Worm (Caenorhabditis elegans) whole organism, L4 larva: Measurements from ENCODE around the gene Y37H2A.11.

Experiments
- D1046.2 ChIP-seq: fragments of 200-800 bp; sonication (Bioruptor generic); IDR thresholded peaks from 2 replicates; pipeline ENCODE4 v1.3.6; 2022; ENCODE audit warnings: missing genetic modification characterization, missing compliant biosample characterization
- Y75B8A.6 ChIP-seq: fragments of 200-800 bp; sonication (Bioruptor generic); IDR thresholded peaks from 2 replicates; pipeline ENCODE4 v1.3.6; 2022; ENCODE audit warnings: missing genetic modification reagents, missing genetic modification characterization, missing compliant biosample characterization
- ZK546.5 ChIP-seq, 2 experiments: sonication (generic microtip); optimal IDR thresholded peaks; 2 replicates each; lab custom pipeline; 2017; ENCODE audit warnings: missing biosample characterization in 2 of 2, missing genetic modification characterization in 2 of 2
- aly-2 ChIP-seq: sonication (generic microtip); optimal IDR thresholded peaks from 2 replicates; lab custom pipeline; 2018; ENCODE audit warnings: missing biosample characterization, missing genetic modification characterization
- arid-1 ChIP-seq: fragments of 200-800 bp; sonication (Bioruptor generic); conservative IDR thresholded peaks from 2 replicates; pipeline ENCODE4 v1.3.6; 2022; ENCODE audit warnings: missing genetic modification reagents, missing genetic modification characterization, missing compliant biosample characterization
- daf-12 ChIP-seq: fragments of 150-350 bp; optimal IDR thresholded peaks from 2 replicates; lab custom pipeline; 2014; ENCODE audit warnings: missing biosample characterization, missing genetic modification reagents, missing genetic modification characterization
- daf-16 ChIP-seq, 3 experiments: sonication (generic microtip); optimal IDR thresholded peaks; 2 replicates each; lab custom pipeline; 2016 to 2017; ENCODE audit warnings: missing genetic modification characterization in 3 of 3, missing genetic modification reagents in 3 of 3, mild to moderate bottlenecking in 2 of 3, missing compliant biosample characterization in 2 of 3, missing biosample characterization in 1 of 3, moderate library complexity in 1 of 3
- dmd-8 ChIP-seq: fragments of 200-800 bp; sonication (Bioruptor generic); IDR thresholded peaks from 2 replicates; pipeline ENCODE4 v1.3.6; 2022; ENCODE audit warnings: missing genetic modification characterization, missing compliant biosample characterization
- dpl-1 ChIP-seq: fragments of 150-350 bp; optimal IDR thresholded peaks from 2 replicates; lab custom pipeline; 2014; ENCODE audit warnings: missing biosample characterization, missing genetic modification reagents, missing genetic modification characterization
- fkh-10 ChIP-seq: fragments of 150-350 bp; optimal IDR thresholded peaks from 2 replicates; lab custom pipeline; 2014; ENCODE audit warnings: missing biosample characterization, missing genetic modification reagents, missing genetic modification characterization
- gei-8 ChIP-seq: fragments of 200-800 bp; sonication (Bioruptor generic); optimal IDR thresholded peaks from 2 replicates; lab custom pipeline; 2018; ENCODE audit warnings: mild to moderate bottlenecking, missing genetic modification characterization, missing compliant biosample characterization
- lin-1 ChIP-seq: fragments of 200-800 bp; sonication (Bioruptor generic); IDR thresholded peaks from 2 replicates; pipeline ENCODE4 v1.3.6; 2022; ENCODE audit warnings: missing genetic modification reagents, missing genetic modification characterization, missing compliant biosample characterization
- lin-13 ChIP-seq: fragments of 150-350 bp; optimal IDR thresholded peaks from 2 replicates; lab custom pipeline; 2014; ENCODE audit warnings: missing biosample characterization, missing genetic modification reagents, missing genetic modification characterization
- mxl-2 ChIP-seq: fragments of 200-800 bp; sonication (Bioruptor generic); conservative IDR thresholded peaks from 2 replicates; pipeline ENCODE4 v1.3.6; 2022; ENCODE audit warnings: missing genetic modification reagents, missing genetic modification characterization, missing compliant biosample characterization
- nhr-10 ChIP-seq: fragments of 150-350 bp; optimal IDR thresholded peaks from 2 replicates; lab custom pipeline; 2014; ENCODE audit warnings: missing biosample characterization, missing genetic modification characterization
- nhr-102 ChIP-seq: sonication (generic microtip); optimal IDR thresholded peaks from 2 replicates; lab custom pipeline; 2016; ENCODE audit warnings: mild to moderate bottlenecking, missing genetic modification characterization, moderate library complexity, missing compliant biosample characterization
- nhr-11 ChIP-seq: fragments of 150-350 bp; optimal IDR thresholded peaks from 2 replicates; lab custom pipeline; 2014; ENCODE audit warnings: missing biosample characterization, missing genetic modification characterization
- nhr-76 ChIP-seq: fragments of 150-350 bp; optimal IDR thresholded peaks from 2 replicates; lab custom pipeline; 2014; ENCODE audit warnings: missing biosample characterization, missing genetic modification characterization
- pha-4 ChIP-seq, 2 experiments: fragments of 150-350 bp in 1 of 2; fragments of 200-800 bp in 1 of 2; sonication (Bioruptor generic) in 1 of 2; IDR thresholded peaks in 1 of 2; optimal IDR thresholded peaks in 1 of 2; 2 replicates each; pipeline versions ENCODE4 v1.3.6 to Lab custom; 2014 to 2022; ENCODE audit warnings: missing genetic modification characterization in 2 of 2, missing genetic modification reagents in 2 of 2, missing biosample characterization in 1 of 2, missing compliant biosample characterization in 1 of 2
- php-3 ChIP-seq: fragments of 200-800 bp; sonication (Bioruptor generic); IDR thresholded peaks from 2 replicates; pipeline ENCODE4 v1.3.6; 2022; ENCODE audit warnings: missing genetic modification reagents, missing genetic modification characterization, missing compliant biosample characterization
- pqm-1 ChIP-seq: sonication (generic microtip); optimal IDR thresholded peaks from 2 replicates; lab custom pipeline; 2017; ENCODE audit warnings: missing biosample characterization, missing genetic modification characterization
- rbr-2 ChIP-seq: sonication (generic microtip); optimal IDR thresholded peaks from 2 replicates; lab custom pipeline; 2016; ENCODE audit warnings: missing genotype, missing genetic modification characterization, missing compliant biosample characterization
- skn-1 ChIP-seq: fragments of 150-350 bp; optimal IDR thresholded peaks from 2 replicates; lab custom pipeline; 2014; ENCODE audit warnings: missing biosample characterization, missing genetic modification characterization
- snpc-1.2 ChIP-seq: fragments of 200-800 bp; sonication (Bioruptor generic); IDR thresholded peaks from 2 replicates; pipeline ENCODE4 v1.3.6; 2022; ENCODE audit warnings: missing genetic modification reagents, missing genetic modification characterization, missing compliant biosample characterization
- spr-1 ChIP-seq: sonication (generic microtip); optimal IDR thresholded peaks from 2 replicates; lab custom pipeline; 2016; ENCODE audit warnings: mild to moderate bottlenecking, missing genetic modification characterization, missing compliant biosample characterization
- tra-1 ChIP-seq: fragments of 200-800 bp; sonication (Bioruptor generic); IDR thresholded peaks from 2 replicates; pipeline ENCODE4 v1.3.6; 2022; ENCODE audit warnings: missing genetic modification reagents, missing genetic modification characterization, missing compliant biosample characterization
- unc-39 ChIP-seq: sonication (generic microtip); optimal IDR thresholded peaks from 2 replicates; lab custom pipeline; 2017; ENCODE audit warnings: missing biosample characterization, missing genetic modification characterization
- unc-62 ChIP-seq, 3 experiments: fragments of 150-350 bp in 1 of 3; sonication (generic microtip); optimal IDR thresholded peaks in 2 of 3; peaks in 1 of 3; 1 replicate in 1 of 3; 2 replicates in 2 of 3; lab custom pipeline; 2014 to 2017; ENCODE audit warnings: missing biosample characterization in 3 of 3, missing genetic modification characterization in 3 of 3, missing genetic modification reagents in 3 of 3, missing genotype in 1 of 3
- zfp-3 ChIP-seq: fragments of 200-800 bp; sonication (Bioruptor generic); conservative IDR thresholded peaks from 2 replicates; pipeline ENCODE4 v1.3.6; 2022; ENCODE audit warnings: missing genetic modification reagents, missing genetic modification characterization, missing compliant biosample characterization
- zip-11 ChIP-seq: fragments of 200-800 bp; sonication (Bioruptor generic); IDR thresholded peaks from 2 replicates; pipeline ENCODE4 v1.3.6; 2022; ENCODE audit warnings: missing genetic modification characterization, missing compliant biosample characterization
- ztf-7 ChIP-seq: fragments of 150-350 bp; optimal IDR thresholded peaks from 2 replicates; lab custom pipeline; 2014; ENCODE audit warnings: missing biosample characterization, missing genetic modification characterization

The Y37H2A.11 gene

ce11 chrV:18158172-18158571 is 16.9 kb downstream of the Y37H2A.11 start:
- TF ChIP-seq lin-1 (GFP tag; lab: Robert Waterston, UW): no peak
- TF ChIP-seq unc-62 (GFP tag; optimal IDR thresholded peaks at IDR 0.05 in 1 of 2; lab: Kevin White, UChicago): peak in 1 of 2 experiments; percentile 97
- no peak for TF ChIP-seq unc-62 (tag; optimal IDR thresholded peaks at IDR 0.05; lab: Kevin White, UChicago)
- TF ChIP-seq gei-8: no peak

- TF ChIP-seq ztf-7 (tag; lab: Kevin White, UChicago) (no peak), nhr-102 (tag; lab: Kevin White, UChicago) (no peak), mxl-2 (no peak), daf-12 (tag; lab: Kevin White, UChicago) (no peak), nhr-76 (tag; lab: Kevin White, UChicago) (no peak), pqm-1 (tag; lab: Kevin White, UChicago) (no peak), tra-1 (GFP tag; lab: Robert Waterston, UW) (no peak)
Measured at ce11 chrV:18161228-18161627, 20.0 kb downstream of the Y37H2A.11 start, which contains the start of gene C14A6.13. Gene C14A6.13 (minus strand): TSS chrV:18161328.

- TF ChIP-seq pha-4 (GFP tag; IDR thresholded peaks at IDR 0.05; lab: Robert Waterston, UW) (no peak), pha-4 (tag; optimal IDR thresholded peaks at IDR 0.05; lab: Kevin White, UChicago) (no peak), nhr-10 (tag; lab: Kevin White, UChicago) (no peak), aly-2 (no peak)
Measured at ce11 chrV:18162568-18162967, 21.3 kb downstream of the Y37H2A.11 start, which contains the start of gene C14A6.12. Gene C14A6.12 (minus strand): TSS chrV:18162668.

ce11 chrV:18163434-18163833 is 22.2 kb downstream of the Y37H2A.11 start:
- TF ChIP-seq daf-16 (GFP tag; optimal IDR thresholded peaks at IDR 0.05; lab: Kevin White, UChicago) (no peak), daf-16 (tag; optimal IDR thresholded peaks at IDR 0.05; lab: Kevin White, UChicago) (no peak), dpl-1 (GFP tag; lab: Kevin White, UChicago) (no peak), arid-1 (GFP tag; lab: Robert Waterston, UW) (no peak), unc-39 (tag; lab: Kevin White, UChicago) (no peak), zip-11 (GFP tag; lab: Robert Waterston, UW) (no peak), rbr-2 (tag; lab: Kevin White, UChicago) (no peak), dmd-8 (GFP tag; lab: Robert Waterston, UW) (no peak), Y75B8A.6 (GFP tag; lab: Robert Waterston, UW) (no peak), zfp-3 (GFP tag; lab: Robert Waterston, UW) (no peak)

ce11 chrV:18164758-18165157 is 23.5 kb downstream of the Y37H2A.11 start, which contains the start of gene C14A6.5:
Gene C14A6.5 (minus strand): TSS chrV:18164858.
- TF ChIP-seq nhr-11: no peak
- TF ChIP-seq php-3 (GFP tag; lab: Robert Waterston, UW): no peak
- TF ChIP-seq D1046.2 (GFP tag; lab: Robert Waterston, UW): no peak
- no peak for TF ChIP-seq nhr-102 (tag; lab: Kevin White, UChicago)
- no peak for TF ChIP-seq fkh-10 (GFP tag; lab: Kevin White, UChicago)
- TF ChIP-seq ZK546.5 (tag; optimal IDR thresholded peaks at IDR 0.05; lab: Kevin White, UChicago): no peak
- TF ChIP-seq skn-1 (tag; lab: Kevin White, UChicago): no peak
- TF ChIP-seq lin-13 (GFP tag; lab: Kevin White, UChicago): no peak
- TF ChIP-seq nhr-76 (tag; lab: Kevin White, UChicago): no peak
- TF ChIP-seq snpc-1.2: no peak
- no peak for TF ChIP-seq daf-16 (GFP tag; optimal IDR thresholded peaks at IDR 0.05; lab: Kevin White, UChicago)
- TF ChIP-seq daf-16 (tag; optimal IDR thresholded peaks at IDR 0.05; lab: Kevin White, UChicago): no peak
- no peak for TF ChIP-seq spr-1 (tag; lab: Kevin White, UChicago)
